Fruit fly (Drosophila melanogaster): ENCODE data around the gene Rala.

Gene Rala

dm6 chrX:3719480-3720064, at the start of gene Rala, which contains the start of gene Tlk (continued):
- TF ChIP-seq CG4820 (GFP tag; optimal IDR thresholded peaks at IDR 0.05) (no peak), aop (GFP tag; IDR thresholded peaks at IDR 0.05) (no peak), Oli (tag; optimal IDR thresholded peaks at IDR 0.05) (no peak), Hsf (GFP tag; optimal IDR thresholded peaks at IDR 0.05) (peak; percentile 14), Dbx (GFP tag; IDR thresholded peaks at IDR 0.05) (peak; percentile 73), CG8290 (GFP tag; optimal IDR thresholded peaks at IDR 0.05) (peak; percentile 80), CG8290 (tag; optimal IDR thresholded peaks at IDR 0.05) (peak in 1 of 2 experiments; percentile 93), CG8359 (GFP tag; optimal IDR thresholded peaks at IDR 0.05; ENCODE audit: borderline replicate concordance) (no peak), Doc2 (GFP tag; IDR thresholded peaks at IDR 0.05) (no peak), Awh (GFP tag; IDR thresholded peaks at IDR 0.05) (no peak), CG11093 (GFP tag; IDR thresholded peaks at IDR 0.05) (no peak), ems (GFP tag; optimal IDR thresholded peaks at IDR 0.05) (no peak), crc (GFP tag; optimal IDR thresholded peaks at IDR 0.05) (no peak), CG31224 (GFP tag; IDR thresholded peaks at IDR 0.05) (no peak), gt (GFP tag; IDR thresholded peaks at IDR 0.05) (no peak), CG32767 (GFP tag; IDR thresholded peaks at IDR 0.05) (no peak), nom (GFP tag; optimal IDR thresholded peaks at IDR 0.05) (peak; percentile 26), CG9609 (GFP tag; optimal IDR thresholded peaks at IDR 0.05) (no peak), CG4282 (GFP tag; optimal IDR thresholded peaks at IDR 0.05) (peak; percentile 24), CG8765 (GFP tag; IDR thresholded peaks at IDR 0.05) (no peak), gcm (GFP tag; optimal IDR thresholded peaks at IDR 0.05) (no peak), Spps (tag; optimal IDR thresholded peaks at IDR 0.05) (no peak), CG1233 (GFP tag; optimal IDR thresholded peaks at IDR 0.05) (no peak), CG3407 (GFP tag; optimal IDR thresholded peaks at IDR 0.05) (no peak), Sry-δ (GFP tag; optimal IDR thresholded peaks at IDR 0.05) (peak; percentile 78), Ptx1 (GFP tag; IDR thresholded peaks at IDR 0.05) (no peak), zen (tag; optimal IDR thresholded peaks at IDR 0.05) (no peak), sc (optimal IDR thresholded peaks at IDR 0.05) (no peak), sc (GFP tag; optimal IDR thresholded peaks at IDR 0.05) (no peak), Stat92E (GFP tag; optimal IDR thresholded peaks at IDR 0.05) (peak in 1 of 3 experiments; percentile 35), lab (GFP tag; optimal IDR thresholded peaks at IDR 0.05) (peak; percentile 39), CG12219 (GFP tag; optimal IDR thresholded peaks at IDR 0.05) (no peak), CG2712 (tag; optimal IDR thresholded peaks at IDR 0.05) (peak; percentile 84), cas (GFP tag; IDR thresholded peaks at IDR 0.05) (no peak), CG17912 (GFP tag; optimal IDR thresholded peaks at IDR 0.05) (peak; percentile 52), CG3163 (GFP tag; optimal IDR thresholded peaks at IDR 0.05) (peak; percentile 37), CG3995 (GFP tag; optimal IDR thresholded peaks at IDR 0.05) (peak; percentile 99), tna (GFP tag; IDR thresholded peaks at IDR 0.05; ENCODE audit: partially characterized antibody) (no peak), row (GFP tag; IDR thresholded peaks at IDR 0.05) (peak; percentile 45; the same call in 1 of the 3 replicates), CG7357 (GFP tag; IDR thresholded peaks at IDR 0.05) (no peak), CG16813 (GFP tag; IDR thresholded peaks at IDR 0.05; ENCODE audit: partially characterized antibody) (peak; percentile 55), nerfin-2 (GFP tag; IDR thresholded peaks at IDR 0.05; ENCODE audit: partially characterized antibody) (no peak), CG15269 (tag; optimal IDR thresholded peaks at IDR 0.05) (no peak), CG6254 (GFP tag; optimal IDR thresholded peaks at IDR 0.05) (no peak), Adf1 (GFP tag; IDR thresholded peaks at IDR 0.05) (no peak), CG12769 (tag; optimal IDR thresholded peaks at IDR 0.05) (peak; percentile 28), Usf (GFP tag; optimal IDR thresholded peaks at IDR 0.05) (no peak), dmrt11E (tag; optimal IDR thresholded peaks at IDR 0.05) (no peak), Ets65A (GFP tag) (no peak), CG11456 (GFP tag; IDR thresholded peaks at IDR 0.05) (0 out of 3 replicates have a peak, but pooled peaks have one; percentile 41), Hmx (GFP tag; optimal IDR thresholded peaks at IDR 0.05) (no peak)
